Fruit fly (Drosophila melanogaster) whole organism, prepupa: ENCODE data around the gene CG6204.

ENCODE experiments used
- Blimp-1 ChIP-seq: fragments of 200-800 bp; sonication (Bioruptor generic); optimal IDR thresholded peaks from 3 replicates; lab custom pipeline; 2017; ENCODE audit warnings: missing biosample characterization, missing genetic modification characterization, mild to moderate bottlenecking, moderate library complexity, missing genetic modification reagents
- CG11902 ChIP-seq: fragments of 200-800 bp; sonication (Bioruptor generic); optimal IDR thresholded peaks from 3 replicates; lab custom pipeline; 2016; ENCODE audit warnings: missing biosample characterization, missing genetic modification characterization
- CG1621 ChIP-seq: fragments of 200-800 bp; sonication (Bioruptor generic); optimal IDR thresholded peaks from 3 replicates; lab custom pipeline; 2018; ENCODE audit warnings: missing biosample characterization, mild to moderate bottlenecking, missing genetic modification characterization
- CG16779 ChIP-seq: fragments of 200-800 bp; sonication (Bioruptor generic); optimal IDR thresholded peaks from 3 replicates; lab custom pipeline; 2017; ENCODE audit warnings: missing biosample characterization, mild to moderate bottlenecking, missing genetic modification characterization
- CG3032 ChIP-seq: fragments of 200-800 bp; optimal IDR thresholded peaks from 2 replicates; lab custom pipeline; 2019; ENCODE audit warnings: missing biosample characterization, mild to moderate bottlenecking, missing genetic modification characterization, moderate library complexity
- CG31627 ChIP-seq: fragments of 200-800 bp; sonication (Bioruptor generic); optimal IDR thresholded peaks from 3 replicates; lab custom pipeline; 2016; ENCODE audit warnings: missing biosample characterization, missing genetic modification characterization
- CG32006 ChIP-seq: fragments of 200-800 bp; sonication (Bioruptor generic); optimal IDR thresholded peaks from 3 replicates; lab custom pipeline; 2017; ENCODE audit warnings: missing biosample characterization, mild to moderate bottlenecking, missing genetic modification characterization
- CG34406 ChIP-seq: fragments of 200-800 bp; sonication (Bioruptor generic); optimal IDR thresholded peaks from 3 replicates; lab custom pipeline; 2016; ENCODE audit warnings: missing biosample characterization, missing genetic modification characterization
- CG3919 ChIP-seq: fragments of 200-800 bp; sonication (Bioruptor generic); optimal IDR thresholded peaks from 3 replicates; lab custom pipeline; 2016; ENCODE audit warnings: missing biosample characterization, missing genetic modification characterization
- CG4318 ChIP-seq: fragments of 200-800 bp; sonication (Bioruptor generic); optimal IDR thresholded peaks from 3 replicates; lab custom pipeline; 2017; ENCODE audit warnings: missing biosample characterization, mild to moderate bottlenecking, missing genetic modification characterization
- CG6163 ChIP-seq: fragments of 200-800 bp; sonication (Bioruptor generic); IDR thresholded peaks from 3 replicates; pipeline ENCODE4 v1.3.6; 2022; ENCODE audit warnings: missing biosample characterization, missing genetic modification characterization
- CG6276 ChIP-seq: fragments of 200-800 bp; sonication (Bioruptor generic); optimal IDR thresholded peaks from 2 replicates; lab custom pipeline; 2017; ENCODE audit warnings: missing biosample characterization, mild to moderate bottlenecking, missing genetic modification characterization
- CG6792 ChIP-seq: fragments of 200-800 bp; sonication (Bioruptor generic); optimal IDR thresholded peaks from 3 replicates; lab custom pipeline; 2016; ENCODE audit warnings: missing biosample characterization, missing genetic modification characterization
- CG6808 ChIP-seq: fragments of 200-800 bp; sonication (Bioruptor generic); optimal IDR thresholded peaks from 3 replicates; lab custom pipeline; 2017; ENCODE audit warnings: missing biosample characterization, missing genetic modification characterization, mild to moderate bottlenecking, moderate library complexity, missing genetic modification reagents
- CG6854 ChIP-seq: fragments of 200-800 bp; sonication (Bioruptor generic); optimal IDR thresholded peaks from 2 replicates; lab custom pipeline; 2017; ENCODE audit warnings: missing biosample characterization, mild to moderate bottlenecking, missing genetic modification characterization
- CG8632 ChIP-seq: fragments of 200-800 bp; sonication (Bioruptor generic); optimal IDR thresholded peaks from 3 replicates; lab custom pipeline; 2016; ENCODE audit warnings: missing biosample characterization, missing genetic modification characterization
- CG9139 ChIP-seq: fragments of 200-800 bp; sonication (Bioruptor generic); optimal IDR thresholded peaks from 3 replicates; lab custom pipeline; 2017; ENCODE audit warnings: missing biosample characterization, mild to moderate bottlenecking, missing genetic modification characterization
- Eip75B ChIP-seq: fragments of 200-800 bp; sonication (Bioruptor generic); optimal IDR thresholded peaks from 3 replicates; lab custom pipeline; 2016; ENCODE audit warnings: missing biosample characterization, missing genetic modification characterization
- Eip78C ChIP-seq: fragments of 200-800 bp; sonication (Bioruptor generic); peaks from one replicate; lab custom pipeline; 2016; ENCODE audit warnings: missing biosample characterization, missing genetic modification characterization
- Eip93F ChIP-seq: fragments of 200-800 bp; sonication (Bioruptor generic); optimal IDR thresholded peaks from 2 replicates; lab custom pipeline; 2016; ENCODE audit warnings: missing biosample characterization, mild to moderate bottlenecking, missing genetic modification characterization
- Ets21C ChIP-seq: fragments of 200-800 bp; sonication (Bioruptor generic); optimal IDR thresholded peaks from 3 replicates; lab custom pipeline; 2016; ENCODE audit warnings: missing biosample characterization, missing genetic modification characterization
- Ets96B ChIP-seq: fragments of 200-800 bp; optimal IDR thresholded peaks from 2 replicates; lab custom pipeline; 2019; ENCODE audit warnings: missing biosample characterization, mild to moderate bottlenecking, missing genetic modification characterization, moderate library complexity
- Gug ChIP-seq: fragments of 200-800 bp; sonication (Bioruptor generic); IDR thresholded peaks from 2 replicates; pipeline ENCODE4 v1.3.6; 2022; ENCODE audit warnings: missing biosample characterization, missing genetic modification characterization
- Hr38 ChIP-seq: sonication (Bioruptor generic); optimal IDR thresholded peaks from 2 replicates; lab custom pipeline; 2016; ENCODE audit warnings: missing biosample characterization, missing genetic modification characterization
- Hr39 ChIP-seq: fragments of 200-800 bp; sonication (Bioruptor generic); optimal IDR thresholded peaks from 2 replicates; lab custom pipeline; 2016; ENCODE audit warnings: missing biosample characterization, missing genetic modification characterization
- Hr4 ChIP-seq: fragments of 200-800 bp; sonication (Bioruptor generic); optimal IDR thresholded peaks from 3 replicates; lab custom pipeline; 2016; ENCODE audit warnings: missing biosample characterization, missing genetic modification characterization
- Lpt ChIP-seq: fragments of 200-800 bp; sonication (Bioruptor generic); optimal IDR thresholded peaks from 3 replicates; lab custom pipeline; 2016; ENCODE audit warnings: missing biosample characterization, missing genetic modification characterization
- Met ChIP-seq: fragments of 200-800 bp; sonication (Bioruptor generic); optimal IDR thresholded peaks from 3 replicates; lab custom pipeline; 2016; ENCODE audit warnings: missing biosample characterization, missing genetic modification characterization
- OdsH ChIP-seq: fragments of 200-800 bp; sonication (Bioruptor generic); optimal IDR thresholded peaks from 3 replicates; lab custom pipeline; 2016; ENCODE audit warnings: missing biosample characterization, missing genetic modification characterization
- Smox ChIP-seq: fragments of 200-800 bp; sonication (Bioruptor generic); optimal IDR thresholded peaks from 3 replicates; lab custom pipeline; 2016; ENCODE audit warnings: missing biosample characterization, missing genetic modification characterization
- Sox102F ChIP-seq: fragments of 200-800 bp; sonication (Bioruptor generic); optimal IDR thresholded peaks from 2 replicates; lab custom pipeline; 2016; ENCODE audit warnings: missing biosample characterization, mild to moderate bottlenecking, missing genetic modification characterization
- Sox14 ChIP-seq: fragments of 200-800 bp; sonication (Bioruptor generic); optimal IDR thresholded peaks from 3 replicates; lab custom pipeline; 2016; ENCODE audit warnings: missing biosample characterization, missing genetic modification characterization
- Sox15 ChIP-seq: fragments of 200-800 bp; sonication (Bioruptor generic); optimal IDR thresholded peaks from 3 replicates; lab custom pipeline; 2016; ENCODE audit warnings: missing biosample characterization, missing genetic modification characterization
- achi ChIP-seq: fragments of 200-800 bp; sonication (Bioruptor generic); optimal IDR thresholded peaks from 3 replicates; lab custom pipeline; 2016; ENCODE audit warnings: missing biosample characterization, missing genetic modification characterization
- acj6 ChIP-seq: fragments of 200-800 bp; sonication (Bioruptor generic); optimal IDR thresholded peaks from 3 replicates; lab custom pipeline; 2016; ENCODE audit warnings: missing biosample characterization, missing genetic modification characterization
- cyc ChIP-seq: fragments of 200-800 bp; sonication (Bioruptor generic); optimal IDR thresholded peaks from 3 replicates; lab custom pipeline; 2016; ENCODE audit warnings: missing biosample characterization, missing genetic modification characterization
- dac ChIP-seq: fragments of 200-800 bp; sonication (Bioruptor generic); optimal IDR thresholded peaks from 2 replicates; lab custom pipeline; 2017; ENCODE audit warnings: missing biosample characterization, mild to moderate bottlenecking, missing genetic modification characterization
- esn ChIP-seq: fragments of 200-800 bp; sonication (Bioruptor generic); optimal IDR thresholded peaks from 2 replicates; lab custom pipeline; 2016; ENCODE audit warnings: missing biosample characterization, mild to moderate bottlenecking, missing genetic modification characterization, moderate library complexity
- fd59A ChIP-seq: fragments of 200-800 bp; sonication (Bioruptor generic); optimal IDR thresholded peaks from 2 replicates; lab custom pipeline; 2017; ENCODE audit warnings: missing biosample characterization, mild to moderate bottlenecking, missing genetic modification characterization, missing genetic modification reagents
- fd85E ChIP-seq: fragments of 200-800 bp; sonication (Bioruptor generic); optimal IDR thresholded peaks from 3 replicates; lab custom pipeline; 2016; ENCODE audit warnings: missing biosample characterization, missing genetic modification characterization
- fkh ChIP-seq: fragments of 200-800 bp; sonication (Bioruptor generic); optimal IDR thresholded peaks from 3 replicates; lab custom pipeline; 2017; ENCODE audit warnings: missing biosample characterization, mild to moderate bottlenecking, missing genetic modification characterization, moderate library complexity
- lz ChIP-seq: fragments of 200-800 bp; sonication (Bioruptor generic); optimal IDR thresholded peaks from 3 replicates; lab custom pipeline; 2016; ENCODE audit warnings: missing biosample characterization, missing genetic modification characterization
- net ChIP-seq: fragments of 200-800 bp; sonication (Bioruptor generic); optimal IDR thresholded peaks from 3 replicates; lab custom pipeline; 2016; ENCODE audit warnings: missing biosample characterization, missing genetic modification characterization
- pdm3 ChIP-seq: fragments of 200-800 bp; sonication (Bioruptor generic); optimal IDR thresholded peaks from 3 replicates; lab custom pipeline; 2016; ENCODE audit warnings: missing biosample characterization, missing genetic modification characterization
- salr ChIP-seq, 2 experiments: fragments of 200-800 bp; sonication (Bioruptor generic); optimal IDR thresholded peaks; 3 replicates each; lab custom pipeline; 2016 to 2018; ENCODE audit warnings: missing biosample characterization in 2 of 2, missing genetic modification characterization in 2 of 2, mild to moderate bottlenecking in 1 of 2
- spab ChIP-seq: fragments of 200-800 bp; sonication (Bioruptor generic); optimal IDR thresholded peaks from 2 replicates; lab custom pipeline; 2017; ENCODE audit warnings: missing biosample characterization, mild to moderate bottlenecking, missing genetic modification characterization, missing genetic modification reagents
- ss ChIP-seq, 2 experiments: fragments of 200-800 bp; sonication (Bioruptor generic); optimal IDR thresholded peaks; 2 replicates in 1 of 2; 3 replicates in 1 of 2; lab custom pipeline; 2017 to 2018; ENCODE audit warnings: mild to moderate bottlenecking in 2 of 2, missing biosample characterization in 2 of 2, missing genetic modification characterization in 2 of 2, moderate library complexity in 1 of 2
- svp ChIP-seq: fragments of 200-800 bp; sonication (Bioruptor generic); peaks from one replicate; lab custom pipeline; 2016; ENCODE audit warnings: missing biosample characterization, missing genetic modification characterization
- topi ChIP-seq: fragments of 200-800 bp; sonication (Bioruptor generic); optimal IDR thresholded peaks from 3 replicates; lab custom pipeline; 2016; ENCODE audit warnings: missing biosample characterization, missing genetic modification characterization
- vri ChIP-seq: fragments of 200-800 bp; sonication (Bioruptor generic); optimal IDR thresholded peaks from 3 replicates; lab custom pipeline; 2016; ENCODE audit warnings: missing biosample characterization, mild to moderate bottlenecking, missing genetic modification characterization

The CG6204 gene

dm6 chr3R:24144542-24144941 is 49.1 kb upstream of the CG6204 start (continued):
- TF ChIP-seq CG16779 (tag; lab: Kevin White, UChicago): peak; percentile 42
- peak; percentile 76 for TF ChIP-seq Sox14 (GFP tag; lab: Kevin White, UChicago)
- peak; percentile 80 for TF ChIP-seq CG6808 (GFP tag; lab: Kevin White, UChicago)
- peak; percentile 68 for TF ChIP-seq OdsH (GFP tag; lab: Kevin White, UChicago)
- TF ChIP-seq Blimp-1 (GFP tag; lab: Kevin White, UChicago): no peak
- TF ChIP-seq Eip93F (GFP tag; lab: Kevin White, UChicago): no peak
- TF ChIP-seq Smox (GFP tag; lab: Kevin White, UChicago): peak; percentile 0
- peak; percentile 75 for TF ChIP-seq Ets96B
- TF ChIP-seq salr (GFP tag; optimal IDR thresholded peaks at IDR 0.05; lab: Kevin White, UChicago): peak; percentile 36 to 79
- TF ChIP-seq Lpt (GFP tag; lab: Kevin White, UChicago): peak; percentile 34
- peak; percentile 56; the same call in 2 of the 3 replicates for TF ChIP-seq CG6163
- TF ChIP-seq fd59A: peak; percentile 80
- peak; percentile 70 for TF ChIP-seq spab (GFP tag; lab: Kevin White, UChicago)
- peak; percentile 77 for TF ChIP-seq CG3919 (GFP tag; lab: Kevin White, UChicago)
- no peak for TF ChIP-seq Hr38 (GFP tag; lab: Kevin White, UChicago)

dm6 chr3R:24148838-24149237 is 44.8 kb upstream of the CG6204 start, which contains the start of gene Slimp:
Slimp (minus strand) TSS chr3R:24148967.
- TF ChIP-seq Eip78C (GFP tag; lab: Kevin White, UChicago) (peak; percentile 83), Sox14 (GFP tag; lab: Kevin White, UChicago) (peak; percentile 5), salr (GFP tag; optimal IDR thresholded peaks at IDR 0.05; lab: Kevin White, UChicago) (no peak), CG6276 (no peak), Hr39 (GFP tag; lab: Kevin White, UChicago) (peak; percentile 1), CG4318 (GFP tag; lab: Kevin White, UChicago) (no peak), CG16779 (tag; lab: Kevin White, UChicago) (no peak), Sox15 (no peak), CG31627 (GFP tag; lab: Kevin White, UChicago) (peak; percentile 27), CG34406 (GFP tag; lab: Kevin White, UChicago) (peak; percentile 10), pdm3 (GFP tag; lab: Kevin White, UChicago) (peak; percentile 52), cyc (no peak), CG6792 (no peak), CG3032 (tag; lab: Kevin White, UChicago) (peak; percentile 14), Sox102F (GFP tag; lab: Kevin White, UChicago) (no peak), CG1621 (tag; lab: Kevin White, UChicago) (no peak), CG6854 (GFP tag; lab: Kevin White, UChicago) (no peak), ss (GFP tag; optimal IDR thresholded peaks at IDR 0.05; lab: Kevin White, UChicago) (no peak), achi (GFP tag; lab: Kevin White, UChicago) (peak; percentile 26), CG8632 (GFP tag; lab: Kevin White, UChicago) (no peak), CG6163 (peak; percentile 53; the same call in 1 of the 3 replicates), topi (GFP tag; lab: Kevin White, UChicago) (peak; percentile 29), CG9139 (GFP tag; lab: Kevin White, UChicago) (no peak), Ets21C (GFP tag; lab: Kevin White, UChicago) (no peak), Ets96B (peak; percentile 3), acj6 (GFP tag; lab: Kevin White, UChicago) (peak; percentile 42), CG32006 (GFP tag; lab: Kevin White, UChicago) (peak; percentile 13), fkh (GFP tag; lab: Kevin White, UChicago) (no peak), Gug (no peak), lz (peak; percentile 40), Hr4 (GFP tag; lab: Kevin White, UChicago) (peak; percentile 46), esn (GFP tag; lab: Kevin White, UChicago) (peak; percentile 55), fd85E (GFP tag; lab: Kevin White, UChicago) (no peak), dac (no peak), Eip75B (peak; percentile 18), Smox (GFP tag; lab: Kevin White, UChicago) (peak; percentile 37), CG11902 (no peak), Lpt (GFP tag; lab: Kevin White, UChicago) (no peak), CG3919 (GFP tag; lab: Kevin White, UChicago) (no peak), Met (peak; percentile 43), vri (GFP tag; lab: Kevin White, UChicago) (peak; percentile 46), net (GFP tag; lab: Kevin White, UChicago) (no peak), svp (GFP tag; lab: Kevin White, UChicago) (peak; percentile 76)
